Fruit fly (Drosophila melanogaster) whole organism, embryonic: ENCODE data around the gene CG9173.
A peak's percentile ranks its signal among the peaks of the same experiment; 100 is the strongest.

Experiments
- Asciz ChIP-seq: fragments of 200-800 bp; sonication (Bioruptor generic); optimal IDR thresholded peaks from 2 replicates; lab custom pipeline; 2017; ENCODE audit warnings: missing biosample characterization, mild to moderate bottlenecking, missing genetic modification characterization, missing genetic modification reagents
- Blimp-1 ChIP-seq: fragments of 200-800 bp; sonication (Bioruptor generic); optimal IDR thresholded peaks from 3 replicates; lab custom pipeline; 2018; ENCODE audit warnings: missing biosample characterization, missing genetic modification characterization, mild to moderate bottlenecking, moderate library complexity, missing genetic modification reagents
- CG10267 ChIP-seq: fragments of 200-800 bp; sonication (Bioruptor generic); optimal IDR thresholded peaks from 2 replicates; lab custom pipeline; 2018; ENCODE audit warnings: missing biosample characterization, mild to moderate bottlenecking, missing genetic modification characterization, moderate library complexity
- CG10979 ChIP-seq: fragments of 200-800 bp; sonication (Bioruptor generic); optimal IDR thresholded peaks from 2 replicates; lab custom pipeline; 2018; ENCODE audit warnings: missing biosample characterization, mild to moderate bottlenecking, missing genetic modification characterization, moderate library complexity
- CG11696 ChIP-seq: fragments of 200-800 bp; sonication (Bioruptor generic); IDR thresholded peaks from 2 replicates; pipeline ENCODE4 v1.3.6; 2022; ENCODE audit warnings: missing biosample characterization, missing genetic modification characterization
- CG1233 ChIP-seq: fragments of 200-800 bp; sonication (Bioruptor generic); optimal IDR thresholded peaks from 4 replicates; lab custom pipeline; 2018; ENCODE audit warnings: missing biosample characterization, mild to moderate bottlenecking, missing genetic modification characterization
- CG12769 ChIP-seq: fragments of 200-800 bp; sonication (Bioruptor generic); optimal IDR thresholded peaks from 2 replicates; lab custom pipeline; 2019; ENCODE audit warnings: missing biosample characterization, mild to moderate bottlenecking, missing genetic modification characterization, moderate library complexity
- CG1603 ChIP-seq: fragments of 200-800 bp; sonication (Bioruptor generic); optimal IDR thresholded peaks from 2 replicates; lab custom pipeline; 2019; ENCODE audit warnings: missing biosample characterization, mild to moderate bottlenecking, missing genetic modification characterization, moderate library complexity
- CG17361 ChIP-seq: fragments of 200-800 bp; sonication (Bioruptor generic); IDR thresholded peaks from 3 replicates; pipeline ENCODE4 v1.3.6; 2022; ENCODE audit warnings: missing biosample characterization, missing genetic modification characterization
- CG2712 ChIP-seq: fragments of 200-800 bp; optimal IDR thresholded peaks from 3 replicates; lab custom pipeline; 2019; ENCODE audit warnings: missing biosample characterization, mild to moderate bottlenecking, missing genetic modification characterization, moderate library complexity
- CG31441 ChIP-seq: fragments of 200-800 bp; sonication (Bioruptor generic); IDR thresholded peaks from 2 replicates; pipeline ENCODE4 v1.3.6; 2022; ENCODE audit warnings: missing biosample characterization, missing genetic modification characterization
- CG4404 ChIP-seq: fragments of 200-800 bp; sonication (Bioruptor generic); IDR thresholded peaks from 2 replicates; pipeline ENCODE4 v1.3.6; 2022; ENCODE audit warnings: missing biosample characterization, missing genetic modification characterization
- CG4424 ChIP-seq: fragments of 200-800 bp; sonication (Bioruptor generic); optimal IDR thresholded peaks from 3 replicates; lab custom pipeline; 2016; ENCODE audit warnings: missing biosample characterization, missing genetic modification characterization
- CG6254 ChIP-seq: fragments of 200-800 bp; sonication (Bioruptor generic); optimal IDR thresholded peaks from 3 replicates; lab custom pipeline; 2017; ENCODE audit warnings: mild to moderate bottlenecking, missing biosample characterization, missing genetic modification reagents, missing genetic modification characterization
- CG6272 ChIP-seq: fragments of 200-800 bp; sonication (Bioruptor generic); IDR thresholded peaks from 2 replicates; pipeline ENCODE4 v1.3.6; 2022; ENCODE audit warnings: missing biosample characterization, missing genetic modification characterization
- CG6689 ChIP-seq: fragments of 200-800 bp; sonication (Bioruptor generic); IDR thresholded peaks from 2 replicates; pipeline ENCODE4 v1.3.6; 2022; ENCODE audit warnings: missing biosample characterization, missing genetic modification characterization
- CG7271 ChIP-seq: fragments of 200-800 bp; sonication (Bioruptor generic); optimal IDR thresholded peaks from 2 replicates; lab custom pipeline; 2018; ENCODE audit warnings: missing biosample characterization, mild to moderate bottlenecking, missing genetic modification characterization, moderate library complexity
- CkIIα-i1 ChIP-seq: fragments of 200-800 bp; sonication (Bioruptor generic); IDR thresholded peaks from 2 replicates; pipeline ENCODE4 v1.3.6; 2022; ENCODE audit warnings: missing biosample characterization, missing genetic modification characterization
- D ChIP-seq, 2 experiments: fragments of 200-800 bp in 1 of 2; fragments of >200 bp in 1 of 2; sonication (Bioruptor generic) in 1 of 2; optimal IDR thresholded peaks; 2 replicates in 1 of 2; 3 replicates in 1 of 2; lab custom pipeline; 2017; ENCODE audit warnings: mild to moderate bottlenecking in 1 of 2, missing biosample characterization in 1 of 2, missing genetic modification characterization in 1 of 2, missing genetic modification reagents in 1 of 2
- D19A ChIP-seq: fragments of 200-800 bp; optimal IDR thresholded peaks from 3 replicates; lab custom pipeline; 2019; ENCODE audit warnings: missing biosample characterization, mild to moderate bottlenecking, missing genetic modification characterization, moderate library complexity
- Drgx ChIP-seq: fragments of 200-800 bp; sonication (Bioruptor generic); IDR thresholded peaks from 2 replicates; pipeline ENCODE4 v1.3.6; 2022; ENCODE audit warnings: missing biosample characterization, missing genetic modification characterization
- Eip74EF ChIP-seq, 2 experiments: fragments of 200-800 bp in 1 of 2; fragments of >200 bp in 1 of 2; sonication (Bioruptor generic) in 1 of 2; optimal IDR thresholded peaks; 2 replicates each; lab custom pipeline; 2017 to 2019; ENCODE audit warnings: missing biosample characterization in 2 of 2, missing genetic modification characterization in 2 of 2, mild to moderate bottlenecking in 1 of 2, moderate library complexity in 1 of 2
- HLH54F ChIP-seq: fragments of 200-800 bp; sonication (Bioruptor generic); optimal IDR thresholded peaks from 3 replicates; lab custom pipeline; 2016; ENCODE audit warnings: missing biosample characterization, missing genetic modification characterization
- Lim3 ChIP-seq: fragments of 200-800 bp; sonication (Bioruptor generic); IDR thresholded peaks from 2 replicates; pipeline ENCODE4 v1.3.6; 2022; ENCODE audit warnings: missing biosample characterization, missing genetic modification characterization
- Mrtf ChIP-seq: fragments of 200-800 bp; sonication (Bioruptor generic); IDR thresholded peaks from 3 replicates; pipeline ENCODE4 v1.3.6; 2022; ENCODE audit warnings: missing biosample characterization, missing genetic modification characterization
- NFAT ChIP-seq: fragments of 200-800 bp; sonication (Bioruptor generic); IDR thresholded peaks from 2 replicates; pipeline ENCODE4 v1.3.6; 2022; ENCODE audit warnings: missing biosample characterization, missing genetic modification characterization
- Ptx1 ChIP-seq: fragments of 200-800 bp; sonication (Bioruptor generic); IDR thresholded peaks from 2 replicates; pipeline ENCODE4 v1.3.6; 2022; ENCODE audit warnings: missing biosample characterization, missing genetic modification characterization
- Vsx1 ChIP-seq: fragments of 200-800 bp; sonication (Bioruptor generic); optimal IDR thresholded peaks from 2 replicates; lab custom pipeline; 2017; ENCODE audit warnings: missing biosample characterization, mild to moderate bottlenecking, missing genetic modification characterization, missing genetic modification reagents
- Xrp1 ChIP-seq: fragments of 200-800 bp; sonication (Bioruptor generic); IDR thresholded peaks from 2 replicates; pipeline ENCODE4 v1.3.6; 2022; ENCODE audit warnings: missing biosample characterization, missing genetic modification characterization
- ara ChIP-seq: fragments of 200-800 bp; sonication (Bioruptor generic); IDR thresholded peaks from 2 replicates; pipeline ENCODE4 v1.3.6; 2022; ENCODE audit warnings: missing biosample characterization, missing genetic modification characterization
- ase ChIP-seq: fragments of 200-800 bp; sonication (Bioruptor generic); IDR thresholded peaks from 3 replicates; pipeline ENCODE4 v1.3.6; 2022; ENCODE audit warnings: missing biosample characterization, missing genetic modification characterization
- bsh ChIP-seq, 2 experiments: fragments of 200-800 bp; sonication (Bioruptor generic); optimal IDR thresholded peaks; 2 replicates each; lab custom pipeline; 2017 to 2018; ENCODE audit warnings: mild to moderate bottlenecking in 2 of 2, missing biosample characterization in 2 of 2, missing genetic modification characterization in 2 of 2, moderate library complexity in 1 of 2
- dmrt99B ChIP-seq: fragments of 200-800 bp; sonication (Bioruptor generic); optimal IDR thresholded peaks from 2 replicates; lab custom pipeline; 2018; ENCODE audit warnings: missing biosample characterization, mild to moderate bottlenecking, missing genetic modification characterization, moderate library complexity
- dysf ChIP-seq: fragments of 200-800 bp; sonication (Bioruptor generic); IDR thresholded peaks from 3 replicates; pipeline ENCODE4 v1.3.6; 2022; ENCODE audit warnings: missing biosample characterization, missing genetic modification characterization
- eve ChIP-seq, 2 experiments: fragments of >200 bp; optimal IDR thresholded peaks; 2 replicates each; lab custom pipeline; 2017; ENCODE audit warnings: missing biosample characterization in 2 of 2, missing genetic modification characterization in 2 of 2
- gce ChIP-seq: fragments of 200-800 bp; sonication (Bioruptor generic); IDR thresholded peaks from 3 replicates; pipeline ENCODE4 v1.3.6; 2022; ENCODE audit warnings: missing biosample characterization, missing genetic modification characterization
- gem ChIP-seq: fragments of 200-800 bp; sonication (Bioruptor generic); optimal IDR thresholded peaks from 2 replicates; lab custom pipeline; 2019; ENCODE audit warnings: missing biosample characterization, mild to moderate bottlenecking, missing genetic modification characterization, moderate library complexity
- lmd ChIP-seq: fragments of 200-800 bp; sonication (Bioruptor generic); IDR thresholded peaks from 2 replicates; pipeline ENCODE4 v1.3.6; 2022; ENCODE audit warnings: missing biosample characterization, missing genetic modification characterization
- peb ChIP-seq: fragments of 200-800 bp; sonication (Bioruptor generic); IDR thresholded peaks from 2 replicates; pipeline ENCODE4 v1.3.6; 2022; ENCODE audit warnings: missing biosample characterization, missing genetic modification characterization
- phol ChIP-seq: fragments of 200-800 bp; sonication (Bioruptor generic); optimal IDR thresholded peaks from 3 replicates; lab custom pipeline; 2018; ENCODE audit warnings: missing biosample characterization, mild to moderate bottlenecking, missing genetic modification characterization, moderate library complexity
- pnt ChIP-seq: fragments of 200-800 bp; sonication (Bioruptor generic); optimal IDR thresholded peaks from 3 replicates; lab custom pipeline; 2016; ENCODE audit warnings: missing biosample characterization, missing genetic modification characterization
- prd ChIP-seq, 3 experiments: fragments of >200 bp in 2 of 3; fragments of 200-800 bp in 1 of 3; sonication (Bioruptor generic) in 1 of 3; optimal IDR thresholded peaks in 2 of 3; IDR thresholded peaks in 1 of 3; 2 replicates in 2 of 3; 3 replicates in 1 of 3; pipeline versions ENCODE4 v1.3.6 to Lab custom; 2017 to 2022; ENCODE audit warnings: missing biosample characterization in 1 of 3, missing genetic modification characterization in 1 of 3
- pum ChIP-seq: fragments of 200-800 bp; sonication (Bioruptor generic); optimal IDR thresholded peaks from 2 replicates; lab custom pipeline; 2016; ENCODE audit warnings: missing biosample characterization, missing genetic modification characterization
- sisA ChIP-seq: fragments of 200-800 bp; sonication (Bioruptor generic); IDR thresholded peaks from 2 replicates; pipeline ENCODE4 v1.3.6; 2022; ENCODE audit warnings: missing biosample characterization, missing genetic modification characterization
- sob ChIP-seq: fragments of 200-800 bp; sonication (Bioruptor generic); IDR thresholded peaks from 2 replicates; pipeline ENCODE4 v1.3.6; 2022; ENCODE audit warnings: missing biosample characterization, missing genetic modification characterization
- vvl ChIP-seq: fragments of 200-800 bp; sonication (Bioruptor generic); IDR thresholded peaks from 2 replicates; pipeline ENCODE4 v1.3.6; 2022; ENCODE audit warnings: missing biosample characterization, missing genetic modification characterization
- zfh1 ChIP-seq: fragments of 200-800 bp; sonication (Bioruptor generic); IDR thresholded peaks from 3 replicates; pipeline ENCODE4 v1.3.6; 2022; ENCODE audit warnings: missing biosample characterization, missing genetic modification characterization

The CG9173 gene

dm6 chr3L:1424488-1424887, 1.2 kb upstream of the CG9173 start (continued):
- TF ChIP-seq bsh (GFP tag; optimal IDR thresholded peaks at IDR 0.05; lab: Kevin White, UChicago) (peak in 1 of 2 experiments; percentile 47), CG11696 (GFP tag; lab: Robert Waterston, UW) (0 out of 2 replicates have a peak, but pooled peaks have one; percentile 13), Eip74EF (GFP tag; optimal IDR thresholded peaks at IDR 0.05; lab: Kevin White, UChicago) (no peak), gce (GFP tag; lab: Robert Waterston, UW) (0 out of 3 replicates have a peak, but pooled peaks have one; percentile 40), pnt (GFP tag; lab: Kevin White, UChicago) (no peak), CG10267 (tag; lab: Kevin White, UChicago) (peak; percentile 27), Drgx (no peak), Ptx1 (GFP tag; lab: Robert Waterston, UW) (0 out of 2 replicates have a peak, but pooled peaks have one; percentile 17), CG17361 (GFP tag; lab: Robert Waterston, UW) (peak; percentile 48; the same call in 2 of the 3 replicates), Mrtf (GFP tag; lab: Robert Waterston, UW) (peak; percentile 8; the same call in 1 of the 3 replicates), gem (tag; lab: Kevin White, UChicago) (peak; percentile 21), CG1233 (no peak), CG10979 (tag; lab: Kevin White, UChicago) (peak; percentile 43), vvl (GFP tag; lab: Robert Waterston, UW) (peak; percentile 23; the same call in 1 of the 2 replicates), CG2712 (peak; percentile 49), ase (no peak), CG1603 (tag; lab: Kevin White, UChicago) (peak; percentile 19), pum (GFP tag; lab: Kevin White, UChicago) (peak; percentile 30), dysf (peak; percentile 36; the same call in 1 of the 3 replicates), CG12769 (tag; lab: Kevin White, UChicago) (no peak), eve (GFP tag; optimal IDR thresholded peaks at IDR 0.05; lab: Kevin White, UChicago) (no peak), Blimp-1 (GFP tag; lab: Kevin White, UChicago) (peak; percentile 10), sisA (GFP tag; lab: Robert Waterston, UW) (peak; percentile 29; the same call in 1 of the 2 replicates), Xrp1 (GFP tag; lab: Robert Waterston, UW) (peak; percentile 61; the same call in 1 of the 2 replicates)

dm6 chr3L:1420950-1421349, 2.3 kb downstream of the CG9173 start:
- TF ChIP-seq CG4404, result peak; percentile 42; the same call in 1 of the 2 replicates
- TF ChIP-seq CG7271 (tag; lab: Kevin White, UChicago), result peak; percentile 26
- TF ChIP-seq Vsx1 (GFP tag; lab: Kevin White, UChicago), result no peak
- no peak for TF ChIP-seq CG6254
- TF ChIP-seq CG2712, result peak; percentile 39
- no peak for TF ChIP-seq Lim3 (GFP tag; lab: Robert Waterston, UW)
- TF ChIP-seq Asciz (GFP tag; lab: Kevin White, UChicago), result peak; percentile 10
- TF ChIP-seq phol, result peak; percentile 10
- TF ChIP-seq Ptx1 (GFP tag; lab: Robert Waterston, UW), result peak; percentile 26; the same call in 1 of the 2 replicates
- TF ChIP-seq CG1603 (tag; lab: Kevin White, UChicago), result peak; percentile 5
- TF ChIP-seq CG6272, result no peak
- TF ChIP-seq CG31441 (GFP tag; lab: Robert Waterston, UW), result 0 out of 2 replicates have a peak, but pooled peaks have one; percentile 10
- peak in 1 of 2 experiments; percentile 26 for TF ChIP-seq bsh (GFP tag; optimal IDR thresholded peaks at IDR 0.05; lab: Kevin White, UChicago)
- TF ChIP-seq prd (optimal IDR thresholded peaks at IDR 0.05; lab: Kevin White, UChicago), result no peak
- peak; percentile 35; the same call in 1 of the 3 replicates for TF ChIP-seq prd (GFP tag; IDR thresholded peaks at IDR 0.05; lab: Robert Waterston, UW)
- TF ChIP-seq CG4424, result peak; percentile 41
- no peak for TF ChIP-seq CkIIα-i1 (GFP tag; lab: Robert Waterston, UW)
- TF ChIP-seq D (optimal IDR thresholded peaks at IDR 0.05; lab: Kevin White, UChicago), result no peak
- TF ChIP-seq D (GFP tag; optimal IDR thresholded peaks at IDR 0.05; lab: Kevin White, UChicago), result peak; percentile 18
- peak; percentile 20 for TF ChIP-seq D19A (tag; lab: Kevin White, UChicago)
- TF ChIP-seq ara (GFP tag; lab: Robert Waterston, UW), result 0 out of 2 replicates have a peak, but pooled peaks have one; percentile 20
- TF ChIP-seq Xrp1 (GFP tag; lab: Robert Waterston, UW), result peak; percentile 47; the same call in 1 of the 2 replicates
- TF ChIP-seq lmd (GFP tag; lab: Robert Waterston, UW), result 0 out of 2 replicates have a peak, but pooled peaks have one; percentile 16
- no peak for TF ChIP-seq sob (GFP tag; lab: Robert Waterston, UW)
- TF ChIP-seq gem (tag; lab: Kevin White, UChicago), result peak; percentile 4
- TF ChIP-seq peb, result no peak
- 0 out of 2 replicates have a peak, but pooled peaks have one; percentile 5 for TF ChIP-seq CG6689 (GFP tag; lab: Robert Waterston, UW)
- TF ChIP-seq HLH54F (GFP tag; lab: Kevin White, UChicago), result no peak
- TF ChIP-seq zfh1, result peak; percentile 63; the same call in 2 of the 3 replicates
- no peak for TF ChIP-seq NFAT
- TF ChIP-seq dmrt99B (tag; lab: Kevin White, UChicago), result peak; percentile 12
